Fruit fly (Drosophila melanogaster) whole organism, embryonic: Measurements from ENCODE around the gene CG6230.
A peak's percentile ranks its signal among the peaks of the same experiment; 100 is the strongest.

Source experiments
- ATbp ChIP-seq: fragments of 200-800 bp; sonication (Bioruptor generic); optimal IDR thresholded peaks from 2 replicates; lab custom pipeline; 2017; ENCODE audit warnings: missing biosample characterization, mild to moderate bottlenecking, missing genetic modification characterization, missing genetic modification reagents
- CG10209 ChIP-seq: fragments of 200-800 bp; sonication (Bioruptor generic); optimal IDR thresholded peaks from 3 replicates; lab custom pipeline; 2017; ENCODE audit warnings: missing biosample characterization, mild to moderate bottlenecking, missing genetic modification characterization, missing genetic modification reagents
- CG10431 ChIP-seq: fragments of 200-800 bp; sonication (Bioruptor generic); optimal IDR thresholded peaks from 3 replicates; lab custom pipeline; 2018; ENCODE audit warnings: missing biosample characterization, mild to moderate bottlenecking, missing genetic modification characterization
- CG11504 ChIP-seq: fragments of 200-800 bp; sonication (Bioruptor generic); optimal IDR thresholded peaks from 3 replicates; lab custom pipeline; 2019; ENCODE audit warnings: missing biosample characterization, mild to moderate bottlenecking, missing genetic modification characterization, moderate library complexity
- CG11696 ChIP-seq: fragments of 200-800 bp; sonication (Bioruptor generic); IDR thresholded peaks from 2 replicates; pipeline ENCODE4 v1.3.6; 2022; ENCODE audit warnings: missing biosample characterization, missing genetic modification characterization
- CG12104 ChIP-seq: fragments of 200-800 bp; sonication (Bioruptor generic); optimal IDR thresholded peaks from 3 replicates; lab custom pipeline; 2016; ENCODE audit warnings: missing biosample characterization, missing genetic modification characterization
- CG12391 ChIP-seq: fragments of 200-800 bp; sonication (Bioruptor generic); optimal IDR thresholded peaks from 3 replicates; lab custom pipeline; 2018; ENCODE audit warnings: missing biosample characterization, mild to moderate bottlenecking, missing genetic modification characterization, moderate library complexity
- CG13287 ChIP-seq: fragments of 200-800 bp; sonication (Bioruptor generic); IDR thresholded peaks from 2 replicates; pipeline ENCODE4 v1.3.6; 2022; ENCODE audit warnings: missing biosample characterization, missing genetic modification characterization; ENCODE audit not compliant: partially characterized antibody
- CG15601 ChIP-seq: fragments of 200-800 bp; sonication (Bioruptor generic); optimal IDR thresholded peaks from 3 replicates; lab custom pipeline; 2019; ENCODE audit warnings: missing biosample characterization, mild to moderate bottlenecking, missing genetic modification characterization, moderate library complexity
- CG16779 ChIP-seq: fragments of 200-800 bp; sonication (Bioruptor generic); IDR thresholded peaks from 2 replicates; pipeline ENCODE4 v1.3.6; 2022; ENCODE audit warnings: missing biosample characterization, missing genetic modification characterization
- CG18011 ChIP-seq: fragments of 200-800 bp; sonication (Bioruptor generic); optimal IDR thresholded peaks from 2 replicates; lab custom pipeline; 2017; ENCODE audit warnings: missing biosample characterization, missing genetic modification characterization, mild to moderate bottlenecking, moderate library complexity, missing genotype
- CG18619 ChIP-seq: fragments of 200-800 bp; sonication (Bioruptor generic); optimal IDR thresholded peaks from 3 replicates; lab custom pipeline; 2017; ENCODE audit warnings: missing biosample characterization, mild to moderate bottlenecking, missing genetic modification characterization
- CG2116 ChIP-seq: fragments of 200-800 bp; sonication (Bioruptor generic); optimal IDR thresholded peaks from 3 replicates; lab custom pipeline; 2018; ENCODE audit warnings: missing biosample characterization, mild to moderate bottlenecking, missing genetic modification characterization
- CG31365 ChIP-seq: fragments of 200-800 bp; sonication (Bioruptor generic); optimal IDR thresholded peaks from 2 replicates; lab custom pipeline; 2018; ENCODE audit warnings: missing biosample characterization, mild to moderate bottlenecking, missing genetic modification characterization
- CG31388 ChIP-seq: fragments of 200-800 bp; sonication (Bioruptor generic); optimal IDR thresholded peaks from 2 replicates; lab custom pipeline; 2016; ENCODE audit warnings: missing biosample characterization, missing genetic modification characterization
- CG3281 ChIP-seq: fragments of 200-800 bp; sonication (Bioruptor generic); optimal IDR thresholded peaks from 3 replicates; lab custom pipeline; 2017; ENCODE audit warnings: missing biosample characterization, mild to moderate bottlenecking, missing genetic modification characterization
- CG3847 ChIP-seq: fragments of 200-800 bp; sonication (Bioruptor generic); IDR thresholded peaks from 2 replicates; pipeline ENCODE4 v1.3.6; 2022; ENCODE audit warnings: missing biosample characterization, missing genetic modification characterization
- CG5180 ChIP-seq: fragments of 200-800 bp; sonication (Bioruptor generic); optimal IDR thresholded peaks from 3 replicates; lab custom pipeline; 2017; ENCODE audit warnings: missing biosample characterization, missing genetic modification characterization, mild to moderate bottlenecking, moderate library complexity, missing genetic modification reagents
- CG6254 ChIP-seq: fragments of 200-800 bp; sonication (Bioruptor generic); optimal IDR thresholded peaks from 3 replicates; lab custom pipeline; 2017; ENCODE audit warnings: mild to moderate bottlenecking, missing biosample characterization, missing genetic modification reagents, missing genetic modification characterization
- CG7556 ChIP-seq: fragments of 200-800 bp; sonication (Bioruptor generic); optimal IDR thresholded peaks from 2 replicates; lab custom pipeline; 2017; ENCODE audit warnings: missing biosample characterization, mild to moderate bottlenecking, missing genetic modification characterization
- CG8359 ChIP-seq: fragments of 200-800 bp; sonication (Bioruptor generic); optimal IDR thresholded peaks from 2 replicates; lab custom pipeline; 2017; ENCODE audit warnings: missing biosample characterization, mild to moderate bottlenecking, missing genetic modification characterization, borderline replicate concordance
- CG9609 ChIP-seq: fragments of 200-800 bp; sonication (Bioruptor generic); optimal IDR thresholded peaks from 3 replicates; lab custom pipeline; 2016; ENCODE audit warnings: missing biosample characterization, missing genetic modification characterization
- Dip3 ChIP-seq: fragments of 200-800 bp; sonication (Bioruptor generic); optimal IDR thresholded peaks from 3 replicates; lab custom pipeline; 2016; ENCODE audit warnings: missing biosample characterization, missing genetic modification characterization
- Elba2 ChIP-seq: fragments of 200-800 bp; sonication (Bioruptor generic); optimal IDR thresholded peaks from 3 replicates; lab custom pipeline; 2016; ENCODE audit warnings: missing biosample characterization, missing genetic modification characterization
- Hmx ChIP-seq: fragments of 200-800 bp; sonication (Bioruptor generic); optimal IDR thresholded peaks from 2 replicates; lab custom pipeline; 2016; ENCODE audit warnings: missing biosample characterization, missing genetic modification characterization
- Hsf ChIP-seq: fragments of 200-800 bp; sonication (Bioruptor generic); optimal IDR thresholded peaks from 3 replicates; lab custom pipeline; 2016; ENCODE audit warnings: missing biosample characterization, missing genetic modification characterization
- Kr ChIP-seq: fragments of 200-800 bp; sonication (Bioruptor generic); optimal IDR thresholded peaks from 2 replicates; lab custom pipeline; 2017; ENCODE audit warnings: missing biosample characterization, mild to moderate bottlenecking, missing genetic modification characterization
- Lhr ChIP-seq: fragments of 200-800 bp; sonication (Bioruptor generic); optimal IDR thresholded peaks from 3 replicates; lab custom pipeline; 2017; ENCODE audit warnings: mild to moderate bottlenecking, missing biosample characterization, missing genetic modification reagents, missing genetic modification characterization
- MESR4 ChIP-seq: fragments of 200-800 bp; sonication (Bioruptor generic); optimal IDR thresholded peaks from 2 replicates; lab custom pipeline; 2018; ENCODE audit warnings: missing biosample characterization, mild to moderate bottlenecking, missing genetic modification characterization, moderate library complexity
- Neu2 ChIP-seq: fragments of 200-800 bp; sonication (Bioruptor generic); optimal IDR thresholded peaks from 3 replicates; lab custom pipeline; 2016; ENCODE audit warnings: missing biosample characterization, missing genetic modification characterization, borderline replicate concordance
- Side ChIP-seq: fragments of 200-800 bp; sonication (Bioruptor generic); optimal IDR thresholded peaks from 2 replicates; lab custom pipeline; 2016; ENCODE audit warnings: missing biosample characterization, missing genetic modification characterization
- Sox100B ChIP-seq: fragments of 200-800 bp; sonication (Bioruptor generic); optimal IDR thresholded peaks from 3 replicates; lab custom pipeline; 2018; ENCODE audit warnings: missing biosample characterization, mild to moderate bottlenecking, missing genetic modification characterization
- al ChIP-seq: fragments of 200-800 bp; sonication (Bioruptor generic); IDR thresholded peaks from 2 replicates; pipeline ENCODE4 v1.3.6; 2022; ENCODE audit warnings: missing biosample characterization, missing genetic modification characterization
- bcd ChIP-seq: fragments of 200-800 bp; sonication (Bioruptor generic); optimal IDR thresholded peaks from 2 replicates; lab custom pipeline; 2017; ENCODE audit warnings: missing biosample characterization, mild to moderate bottlenecking, missing genetic modification characterization
- crc ChIP-seq: fragments of 200-800 bp; sonication (Bioruptor generic); optimal IDR thresholded peaks from 2 replicates; lab custom pipeline; 2016; ENCODE audit warnings: missing biosample characterization, missing genetic modification characterization
- grn ChIP-seq: fragments of 200-800 bp; sonication (Bioruptor generic); optimal IDR thresholded peaks from 3 replicates; lab custom pipeline; 2017; ENCODE audit warnings: missing biosample characterization, missing genetic modification characterization
- hkb ChIP-seq, 2 experiments: fragments of 200-800 bp in 1 of 2; fragments of >200 bp in 1 of 2; sonication (Bioruptor generic) in 1 of 2; IDR thresholded peaks in 1 of 2; optimal IDR thresholded peaks in 1 of 2; 2 replicates each; pipeline versions ENCODE4 v1.3.6 to Lab custom; 2017 to 2022; ENCODE audit warnings: missing biosample characterization in 1 of 2, missing genetic modification characterization in 1 of 2
- hth ChIP-seq: fragments of >200 bp; optimal IDR thresholded peaks from 2 replicates; lab custom pipeline; 2017; ENCODE audit warnings: inconsistent platforms
- inv ChIP-seq: fragments of 200-800 bp; sonication (Bioruptor generic); IDR thresholded peaks from 2 replicates; pipeline ENCODE4 v1.3.6; 2022; ENCODE audit warnings: missing biosample characterization, missing genetic modification characterization; ENCODE audit not compliant: partially characterized antibody
- knrl ChIP-seq: fragments of 200-800 bp; sonication (Bioruptor generic); IDR thresholded peaks from 3 replicates; pipeline ENCODE4 v1.3.6; 2022; ENCODE audit warnings: missing biosample characterization, missing genetic modification characterization; ENCODE audit not compliant: partially characterized antibody
- nau ChIP-seq: fragments of 200-800 bp; sonication (Bioruptor generic); optimal IDR thresholded peaks from 3 replicates; lab custom pipeline; 2017; ENCODE audit warnings: missing biosample characterization, mild to moderate bottlenecking, missing genetic modification characterization, missing genetic modification reagents
- nerfin-1 ChIP-seq: fragments of 200-800 bp; sonication (Bioruptor generic); optimal IDR thresholded peaks from 3 replicates; lab custom pipeline; 2019; ENCODE audit warnings: missing biosample characterization, mild to moderate bottlenecking, missing genetic modification characterization, moderate library complexity
- onecut ChIP-seq: fragments of 200-800 bp; sonication (Bioruptor generic); IDR thresholded peaks from 2 replicates; pipeline ENCODE4 v1.3.6; 2022; ENCODE audit warnings: missing biosample characterization, missing genetic modification characterization
- sc ChIP-seq, 3 experiments: fragments of >200 bp in 2 of 3; fragments of 200-800 bp in 1 of 3; sonication (Bioruptor generic) in 1 of 3; optimal IDR thresholded peaks; 2 replicates in 2 of 3; 3 replicates in 1 of 3; lab custom pipeline; 2017; ENCODE audit warnings: mild to moderate bottlenecking in 1 of 3, missing biosample characterization in 1 of 3, missing genetic modification characterization in 1 of 3, missing genetic modification reagents in 1 of 3
- sob ChIP-seq: fragments of 200-800 bp; sonication (Bioruptor generic); IDR thresholded peaks from 2 replicates; pipeline ENCODE4 v1.3.6; 2022; ENCODE audit warnings: missing biosample characterization, missing genetic modification characterization
- tap ChIP-seq: fragments of 200-800 bp; optimal IDR thresholded peaks from 3 replicates; lab custom pipeline; 2019; ENCODE audit warnings: missing biosample characterization, mild to moderate bottlenecking, missing genetic modification characterization, moderate library complexity
- tgo ChIP-seq: fragments of 200-800 bp; sonication (Bioruptor generic); IDR thresholded peaks from 3 replicates; pipeline ENCODE4 v1.3.6; 2022; ENCODE audit warnings: missing biosample characterization, missing genetic modification characterization
- vnd ChIP-seq: fragments of 200-800 bp; sonication (Bioruptor generic); IDR thresholded peaks from 3 replicates; pipeline ENCODE4 v1.3.6; 2022; ENCODE audit warnings: missing biosample characterization, missing genetic modification characterization; ENCODE audit not compliant: partially characterized antibody
- vvl ChIP-seq: fragments of 200-800 bp; sonication (Bioruptor generic); IDR thresholded peaks from 2 replicates; pipeline ENCODE4 v1.3.6; 2022; ENCODE audit warnings: missing biosample characterization, missing genetic modification characterization

Gene CG6230

DNA sequence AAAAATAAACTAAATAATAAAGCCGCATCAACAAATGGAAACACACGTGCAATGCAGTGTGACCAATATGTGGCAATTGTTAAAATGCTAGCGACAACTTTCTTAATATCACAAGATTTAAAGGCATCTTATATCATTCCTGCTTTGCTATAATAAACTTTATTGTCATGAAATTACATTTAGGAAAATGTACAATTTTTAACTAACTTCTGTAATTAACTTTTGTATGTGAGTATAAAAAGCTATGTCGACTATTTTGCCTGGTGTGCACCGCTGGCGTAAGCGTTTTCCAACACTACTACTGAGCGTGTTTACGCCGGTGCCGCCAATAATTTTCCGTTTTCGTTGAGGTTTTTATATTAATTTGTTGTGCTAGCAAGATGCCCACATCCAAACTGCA is 3.4 kb upstream of the CG6230 start, which contains the start of the genes Csl4 and Nup160 (continued):
- TF ChIP-seq Neu2 (GFP tag; lab: Kevin White, UChicago) (no peak), Sox100B (no peak), ATbp (no peak), hth (no peak), tgo (GFP tag; lab: Robert Waterston, UW) (peak; percentile 74), sob (peak; percentile 90), onecut (GFP tag; lab: Robert Waterston, UW) (no peak), nau (GFP tag; lab: Kevin White, UChicago) (no peak), Dip3 (GFP tag; lab: Kevin White, UChicago) (peak; percentile 84), CG18619 (no peak), vnd (no peak), Kr (GFP tag; lab: Kevin White, UChicago) (no peak), CG31365 (tag; lab: Kevin White, UChicago) (no peak), CG12391 (tag; lab: Kevin White, UChicago) (peak; percentile 83), CG12104 (peak; percentile 26), CG7556 (GFP tag; lab: Kevin White, UChicago) (no peak), CG3281 (GFP tag; lab: Kevin White, UChicago) (peak; percentile 72), MESR4 (peak; percentile 18), Lhr (GFP tag; lab: Kevin White, UChicago) (peak; percentile 25), CG13287 (GFP tag; lab: Robert Waterston, UW) (peak; percentile 71), CG10431 (peak; percentile 10), CG6254 (GFP tag; lab: Kevin White, UChicago) (peak; percentile 39), bcd (GFP tag; lab: Kevin White, UChicago) (no peak), inv (no peak), al (GFP tag; lab: Robert Waterston, UW) (peak; percentile 69), Elba2 (GFP tag; lab: Kevin White, UChicago) (peak; percentile 55), knrl (GFP tag; lab: Robert Waterston, UW) (peak; percentile 15; the same call in 1 of the 3 replicates), sc (optimal IDR thresholded peaks at IDR 0.05; lab: Kevin White, UChicago) (no peak), sc (GFP tag; optimal IDR thresholded peaks at IDR 0.05; lab: Kevin White, UChicago) (peak; percentile 49), Side (GFP tag; lab: Kevin White, UChicago) (peak; percentile 89), CG11504 (tag; lab: Kevin White, UChicago) (no peak), CG3847 (GFP tag; lab: Robert Waterston, UW) (peak; percentile 88), CG18011 (GFP tag; lab: Kevin White, UChicago) (peak; percentile 65), grn (GFP tag; lab: Kevin White, UChicago) (no peak), CG16779 (GFP tag; lab: Robert Waterston, UW) (peak; percentile 61; the same call in 1 of the 2 replicates), CG31388 (GFP tag; lab: Kevin White, UChicago) (peak; percentile 42), hkb (optimal IDR thresholded peaks at IDR 0.05; lab: Kevin White, UChicago) (no peak), hkb (GFP tag; IDR thresholded peaks at IDR 0.05; lab: Robert Waterston, UW) (peak; percentile 85), tap (no peak), CG2116 (GFP tag; lab: Kevin White, UChicago) (peak; percentile 74), CG15601 (tag; lab: Kevin White, UChicago) (no peak), vvl (GFP tag; lab: Robert Waterston, UW) (peak; percentile 87), CG5180 (GFP tag; lab: Kevin White, UChicago) (no peak), CG8359 (no peak), Hmx (GFP tag; lab: Kevin White, UChicago) (peak; percentile 46), CG11696 (GFP tag; lab: Robert Waterston, UW) (0 out of 2 replicates have a peak, but pooled peaks have one; percentile 8), CG10209 (GFP tag; lab: Kevin White, UChicago) (peak; percentile 73), crc (GFP tag; lab: Kevin White, UChicago) (peak; percentile 57), Hsf (GFP tag; lab: Kevin White, UChicago) (peak; percentile 83), nerfin-1 (tag; lab: Kevin White, UChicago) (no peak), CG9609 (GFP tag; lab: Kevin White, UChicago) (peak; percentile 85)
